Fruit fly (Drosophila melanogaster) whole organism, adult: ENCODE measurements around the gene Mettl5.
A peak's percentile ranks its signal among the peaks of the same experiment; 100 is the strongest.

Source experiments
- CG11617 ChIP-seq: fragments of 200-800 bp; sonication (Bioruptor generic); optimal IDR thresholded peaks from 2 replicates; lab custom pipeline; 2017; ENCODE audit warnings: mild to moderate bottlenecking, missing biosample characterization, missing genetic modification reagents, missing genetic modification characterization
- CG12768 ChIP-seq: fragments of 200-800 bp; sonication (Bioruptor generic); optimal IDR thresholded peaks from 2 replicates; lab custom pipeline; 2017; ENCODE audit warnings: missing biosample characterization, missing genetic modification characterization, mild to moderate bottlenecking, moderate library complexity, missing genetic modification reagents
- CG14711 ChIP-seq: fragments of 200-800 bp; sonication (Bioruptor generic); optimal IDR thresholded peaks from 2 replicates; lab custom pipeline; 2018; ENCODE audit warnings: missing biosample characterization, mild to moderate bottlenecking, missing genetic modification characterization, moderate library complexity
- CG1620 ChIP-seq: fragments of 200-800 bp; sonication (Bioruptor generic); optimal IDR thresholded peaks from 2 replicates; lab custom pipeline; 2016; ENCODE audit warnings: missing biosample characterization, missing genetic modification characterization
- CG33017 ChIP-seq: fragments of 200-800 bp; sonication (Bioruptor generic); optimal IDR thresholded peaks from 2 replicates; lab custom pipeline; 2018; ENCODE audit warnings: missing biosample characterization, mild to moderate bottlenecking, missing genetic modification characterization, moderate library complexity
- CG5204 ChIP-seq: fragments of 200-800 bp; sonication (Bioruptor generic); optimal IDR thresholded peaks from 2 replicates; lab custom pipeline; 2016; ENCODE audit warnings: missing biosample characterization, missing genetic modification characterization
- CG7045 ChIP-seq: fragments of 200-800 bp; sonication (Bioruptor generic); optimal IDR thresholded peaks from 2 replicates; lab custom pipeline; 2017; ENCODE audit warnings: missing biosample characterization, mild to moderate bottlenecking, missing genetic modification characterization
- CG7101 ChIP-seq: fragments of 200-800 bp; sonication (Bioruptor generic); optimal IDR thresholded peaks from 2 replicates; lab custom pipeline; 2018; ENCODE audit warnings: missing biosample characterization, mild to moderate bottlenecking, missing genetic modification characterization, moderate library complexity
- Clk ChIP-seq: fragments of 200-800 bp; sonication (Bioruptor generic); optimal IDR thresholded peaks from 2 replicates; lab custom pipeline; 2017; ENCODE audit warnings: missing biosample characterization, missing genetic modification characterization
- Crg-1 ChIP-seq: fragments of 200-800 bp; sonication (Bioruptor generic); optimal IDR thresholded peaks from 2 replicates; lab custom pipeline; 2016; ENCODE audit warnings: missing biosample characterization, missing genetic modification characterization
- Hr96 ChIP-seq: fragments of 200-800 bp; sonication (Bioruptor generic); optimal IDR thresholded peaks from 2 replicates; lab custom pipeline; 2016; ENCODE audit warnings: missing biosample characterization, missing genetic modification characterization
- Mnt ChIP-seq: fragments of 200-800 bp; sonication (Bioruptor generic); optimal IDR thresholded peaks from 2 replicates; lab custom pipeline; 2016; ENCODE audit warnings: missing biosample characterization, mild to moderate bottlenecking, missing genetic modification characterization
- bab1 ChIP-seq: fragments of 200-800 bp; sonication (Bioruptor generic); optimal IDR thresholded peaks from 3 replicates; lab custom pipeline; 2019; ENCODE audit warnings: missing biosample characterization, mild to moderate bottlenecking, missing genetic modification characterization, moderate library complexity
- cic ChIP-seq: fragments of 200-800 bp; sonication (Bioruptor generic); optimal IDR thresholded peaks from 2 replicates; lab custom pipeline; 2017; ENCODE audit warnings: missing biosample characterization, mild to moderate bottlenecking, missing genetic modification characterization, moderate library complexity
- cnc ChIP-seq, 2 experiments: fragments of >200 bp; optimal IDR thresholded peaks; 2 replicates each; lab custom pipeline; 2017
- kay ChIP-seq: fragments of 200-800 bp; sonication (Bioruptor generic); peaks from one replicate; lab custom pipeline; 2016; ENCODE audit warnings: missing biosample characterization, missing genetic modification characterization, borderline replicate concordance
- ovo ChIP-seq: fragments of 200-800 bp; sonication (Bioruptor generic); optimal IDR thresholded peaks from 2 replicates; lab custom pipeline; 2016; ENCODE audit warnings: missing biosample characterization, missing genetic modification characterization
- pad ChIP-seq: fragments of 200-800 bp; sonication (Bioruptor generic); optimal IDR thresholded peaks from 3 replicates; lab custom pipeline; 2017; ENCODE audit warnings: missing biosample characterization, missing genetic modification characterization, mild to moderate bottlenecking, moderate library complexity, missing genetic modification reagents
- tj ChIP-seq: fragments of 200-800 bp; sonication (Bioruptor generic); optimal IDR thresholded peaks from 3 replicates; lab custom pipeline; 2017; ENCODE audit warnings: missing biosample characterization, mild to moderate bottlenecking, missing genetic modification characterization, moderate library complexity
- toe ChIP-seq: fragments of 200-800 bp; sonication (Bioruptor generic); optimal IDR thresholded peaks from 2 replicates; lab custom pipeline; 2016; ENCODE audit warnings: missing biosample characterization, missing genetic modification characterization

Mettl5 gene

DNA sequence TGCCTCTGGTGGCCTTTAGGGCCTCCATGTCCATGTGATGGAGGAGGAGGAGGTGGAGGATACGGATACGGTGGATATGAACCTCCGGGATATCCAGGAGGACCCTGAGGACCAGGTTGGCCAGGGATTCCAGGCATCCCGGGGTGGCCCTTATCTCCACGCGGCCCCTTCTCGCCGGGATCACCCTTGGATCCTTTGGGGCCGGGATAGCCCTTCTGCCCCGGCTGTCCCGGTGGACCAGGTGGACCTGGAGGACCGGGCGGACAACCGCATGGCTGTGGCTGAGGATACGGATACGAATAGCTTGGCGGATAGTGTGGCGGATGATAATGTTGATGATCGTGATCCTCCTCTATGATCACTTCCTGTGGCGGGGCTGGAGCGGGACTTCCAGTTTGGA is 16.7 kb downstream of the Mettl5 start:
- TF ChIP-seq CG11617 (GFP tag; lab: Kevin White, UChicago) (no peak), tj (GFP tag; lab: Kevin White, UChicago) (no peak)

dm6 chr3L:19280700-19281099 is 17.1 kb downstream of the Mettl5 start, which contains the start of gene CG14089:
Gene CG14089 (minus strand): TSS chr3L:19280800.
- TF ChIP-seq CG12768 = no peak

- TF ChIP-seq CG5204 (GFP tag; lab: Kevin White, UChicago) (no peak), bab1 (GFP tag; lab: Kevin White, UChicago) (no peak), CG1620 (GFP tag; lab: Kevin White, UChicago) (no peak), CG11617 (GFP tag; lab: Kevin White, UChicago) (peak; percentile 39), cic (GFP tag; lab: Kevin White, UChicago) (no peak), CG7101 (tag; lab: Kevin White, UChicago) (no peak), CG33017 (tag; lab: Kevin White, UChicago) (no peak), Hr96 (GFP tag; lab: Kevin White, UChicago) (no peak), kay (GFP tag; lab: Kevin White, UChicago) (no peak), Mnt (GFP tag; lab: Kevin White, UChicago) (peak; percentile 52)
Measured at dm6 chr3L:19288395-19288969, 24.9 kb downstream of the Mettl5 start.

DNA sequence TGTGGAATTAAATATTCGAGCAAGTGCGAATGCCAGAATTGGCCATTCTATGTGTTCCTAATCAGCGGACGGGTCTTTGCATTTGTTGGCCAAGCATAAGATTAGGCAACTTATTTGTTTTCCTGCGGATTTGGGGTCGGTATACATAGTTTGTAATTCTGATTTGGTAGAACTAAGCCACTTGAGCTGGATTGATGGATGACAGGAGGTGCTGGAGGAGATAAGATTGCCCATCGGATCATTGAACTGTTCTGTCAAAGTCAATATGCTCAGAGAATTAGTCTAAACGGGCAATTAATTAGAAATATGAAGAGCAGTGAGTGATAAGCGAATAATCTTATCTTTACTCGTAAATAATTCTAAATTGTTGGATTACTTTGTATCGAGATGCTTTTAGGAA is 25.8 kb downstream of the Mettl5 start:
- TF ChIP-seq cnc (optimal IDR thresholded peaks at IDR 0.05; lab: Kevin White, UChicago) (no peak), CG1620 (GFP tag; lab: Kevin White, UChicago) (no peak), ovo (GFP tag; lab: Kevin White, UChicago) (no peak), tj (GFP tag; lab: Kevin White, UChicago) (no peak), CG12768 (no peak), kay (GFP tag; lab: Kevin White, UChicago) (no peak), CG33017 (tag; lab: Kevin White, UChicago) (no peak), CG7045 (GFP tag; lab: Kevin White, UChicago) (no peak), cic (GFP tag; lab: Kevin White, UChicago) (no peak), Hr96 (GFP tag; lab: Kevin White, UChicago) (no peak), Mnt (GFP tag; lab: Kevin White, UChicago) (no peak), CG7101 (tag; lab: Kevin White, UChicago) (no peak), toe (GFP tag; lab: Kevin White, UChicago) (no peak), bab1 (GFP tag; lab: Kevin White, UChicago) (no peak), Clk (GFP tag; lab: Kevin White, UChicago) (no peak), CG5204 (GFP tag; lab: Kevin White, UChicago) (no peak)

DNA sequence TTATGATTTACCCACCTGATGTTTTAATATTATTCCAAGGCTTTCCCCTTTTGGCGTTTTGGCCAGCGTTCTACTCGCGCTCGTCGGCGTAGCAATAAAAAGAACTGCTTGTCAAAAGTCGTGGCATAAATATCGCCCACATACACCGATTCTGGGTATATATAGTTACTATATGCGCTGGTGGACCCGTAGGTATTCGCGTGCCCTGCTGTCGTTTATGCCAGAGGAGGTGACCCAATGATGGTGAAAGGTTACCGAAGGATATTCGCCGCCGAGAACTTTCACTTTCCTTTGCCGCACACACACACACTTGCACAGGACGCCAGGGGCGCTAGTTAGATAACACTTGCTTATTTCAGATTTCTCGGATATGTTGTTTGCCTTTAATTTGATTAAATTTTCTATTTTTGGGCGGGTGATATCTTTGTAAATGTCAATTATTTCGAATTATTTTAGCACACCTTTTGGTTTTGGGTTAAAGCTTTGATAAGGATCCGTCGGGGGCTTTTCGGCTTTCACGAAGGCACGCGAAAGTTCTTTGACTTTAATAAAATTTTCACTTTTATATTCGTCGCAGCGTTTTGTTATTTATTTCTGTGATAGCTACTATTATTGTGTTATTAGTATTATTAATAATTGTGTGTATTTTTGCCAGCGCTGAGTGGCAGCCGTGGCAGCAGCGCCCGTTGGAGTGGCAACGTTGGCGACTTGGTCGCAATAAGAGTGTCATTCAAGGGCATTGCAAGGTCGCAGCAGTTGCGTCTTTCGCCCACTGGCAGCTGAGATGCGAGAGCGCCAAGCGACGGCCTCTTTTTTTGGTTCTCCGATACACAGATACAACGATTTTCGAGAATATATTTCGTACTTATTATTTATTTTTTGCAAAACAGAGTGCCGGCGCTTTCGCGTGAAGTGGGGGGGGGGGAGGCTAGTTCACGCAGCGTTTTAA is 28.2 kb downstream of the Mettl5 start:
- TF ChIP-seq Hr96 (GFP tag; lab: Kevin White, UChicago) = no peak
- no peak for TF ChIP-seq CG11617 (GFP tag; lab: Kevin White, UChicago)
- no peak for TF ChIP-seq cnc (optimal IDR thresholded peaks at IDR 0.05; lab: Kevin White, UChicago)
- no peak for TF ChIP-seq Crg-1 (GFP tag; lab: Kevin White, UChicago)
- TF ChIP-seq toe (GFP tag; lab: Kevin White, UChicago) = no peak
- TF ChIP-seq pad (GFP tag; lab: Kevin White, UChicago) = no peak
- TF ChIP-seq CG12768 = no peak
- TF ChIP-seq CG1620 (GFP tag; lab: Kevin White, UChicago) = no peak
- no peak for TF ChIP-seq Clk (GFP tag; lab: Kevin White, UChicago)
- TF ChIP-seq CG33017 (tag; lab: Kevin White, UChicago) = no peak
- TF ChIP-seq CG7045 (GFP tag; lab: Kevin White, UChicago) = no peak
- no peak for TF ChIP-seq tj (GFP tag; lab: Kevin White, UChicago)
- TF ChIP-seq bab1 (GFP tag; lab: Kevin White, UChicago) = no peak
- TF ChIP-seq CG7101 (tag; lab: Kevin White, UChicago) = no peak
- TF ChIP-seq CG14711 (tag; lab: Kevin White, UChicago) = no peak
- TF ChIP-seq Mnt (GFP tag; lab: Kevin White, UChicago) = no peak
- TF ChIP-seq kay (GFP tag; lab: Kevin White, UChicago) = no peak

DNA sequence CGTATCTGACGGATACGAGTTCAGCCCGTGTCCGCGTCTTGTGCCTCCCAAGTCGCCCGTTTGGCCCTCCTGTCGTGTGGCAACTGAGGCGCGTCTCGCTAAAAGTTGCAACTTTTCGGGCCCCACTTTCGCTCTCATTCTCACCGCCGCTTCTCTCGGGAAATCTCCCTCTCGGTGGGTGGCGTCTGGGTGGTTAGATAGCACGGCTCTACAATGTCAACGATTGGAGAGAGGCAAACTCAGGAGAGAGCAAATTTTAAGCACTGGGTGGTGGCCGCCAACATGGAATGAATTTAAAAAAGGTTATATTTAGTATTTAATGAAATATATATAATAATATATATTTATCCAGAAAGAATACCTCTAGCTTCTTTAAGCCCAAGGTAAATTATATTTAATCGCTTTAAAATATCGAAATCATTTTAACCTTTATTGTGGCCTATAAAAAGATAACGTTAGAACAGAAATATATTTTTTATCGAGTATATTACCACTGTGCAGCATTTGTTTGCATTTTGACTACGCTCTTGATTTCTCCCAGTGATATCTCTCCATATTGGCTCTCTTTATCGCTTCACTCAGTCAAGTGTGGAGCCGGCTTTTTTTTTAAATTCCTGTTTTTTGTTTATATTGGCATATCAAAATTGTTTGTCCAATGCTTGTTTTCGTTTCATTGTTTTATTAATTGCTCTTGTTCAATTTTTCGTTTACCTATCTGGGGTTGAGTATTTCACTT is 29.0 kb downstream of the Mettl5 start, which contains the start of gene Gbs-76A:
Gene Gbs-76A, minus strand, starts transcription at position 327 of the 736 bp plus-strand sequence.
- TF ChIP-seq toe (GFP tag; lab: Kevin White, UChicago) = no peak
- TF ChIP-seq CG11617 (GFP tag; lab: Kevin White, UChicago) = peak; percentile 79
- no peak for TF ChIP-seq Mnt (GFP tag; lab: Kevin White, UChicago)
- TF ChIP-seq pad (GFP tag; lab: Kevin White, UChicago) = peak; percentile 68
- TF ChIP-seq CG14711 (tag; lab: Kevin White, UChicago) = peak; percentile 64
- TF ChIP-seq kay (GFP tag; lab: Kevin White, UChicago) = peak; percentile 81
- no peak for TF ChIP-seq Clk (GFP tag; lab: Kevin White, UChicago)
- no peak for TF ChIP-seq CG5204 (GFP tag; lab: Kevin White, UChicago)
- no peak for TF ChIP-seq cic (GFP tag; lab: Kevin White, UChicago)
- TF ChIP-seq Hr96 (GFP tag; lab: Kevin White, UChicago) = no peak
- peak; percentile 40 for TF ChIP-seq bab1 (GFP tag; lab: Kevin White, UChicago)
- no peak for TF ChIP-seq Crg-1 (GFP tag; lab: Kevin White, UChicago)
- TF ChIP-seq ovo (GFP tag; lab: Kevin White, UChicago) = peak; percentile 39
- TF ChIP-seq CG7101 (tag; lab: Kevin White, UChicago) = peak; percentile 79
- no peak for TF ChIP-seq CG1620 (GFP tag; lab: Kevin White, UChicago)
- TF ChIP-seq CG12768 = peak; percentile 63
- no peak for TF ChIP-seq cnc (optimal IDR thresholded peaks at IDR 0.05; lab: Kevin White, UChicago)
- TF ChIP-seq CG33017 (tag; lab: Kevin White, UChicago) = peak; percentile 89
- peak; percentile 33 for TF ChIP-seq tj (GFP tag; lab: Kevin White, UChicago)
- peak; percentile 80 for TF ChIP-seq CG7045 (GFP tag; lab: Kevin White, UChicago)
